Worm (Caenorhabditis elegans): ENCODE data around the gene C47A4.3.

Gene C47A4.3

DNA sequence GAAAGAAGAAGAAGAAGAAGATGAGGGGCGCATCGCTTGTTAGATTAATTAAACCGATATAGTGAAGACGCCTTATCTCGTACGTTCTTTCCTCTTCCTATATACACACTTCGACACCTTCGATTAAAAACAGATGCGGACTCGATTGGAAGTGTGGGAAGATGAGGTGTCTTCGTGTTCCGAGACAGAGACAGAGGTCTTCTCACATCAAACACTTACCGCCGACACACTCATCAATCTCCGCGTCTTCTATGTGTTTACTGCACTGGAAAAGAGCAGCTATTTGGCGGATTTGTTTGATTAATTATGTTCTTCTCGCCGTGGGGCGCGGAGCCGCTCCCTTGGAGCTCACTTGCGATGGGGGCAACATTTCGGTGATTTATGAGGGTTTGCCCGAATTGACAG is 42.8 kb downstream of the C47A4.3 start:
- peak in 1 of 2 experiments; percentile 53 for TF ChIP-seq ztf-11 (tag; optimal IDR thresholded peaks at IDR 0.05)
- TF ChIP-seq dsc-1 (tag; optimal IDR thresholded peaks at IDR 0.05) = peak; percentile 93
- peak; percentile 7 for TF ChIP-seq swsn-7 (tag; optimal IDR thresholded peaks at IDR 0.05)
- peak; percentile 6 for TF ChIP-seq pag-3 (tag; optimal IDR thresholded peaks at IDR 0.05; ENCODE audit: borderline replicate concordance, insufficient read depth)
- no peak for TF ChIP-seq alr-1 (tag; optimal IDR thresholded peaks at IDR 0.05; ENCODE audit: borderline replicate concordance)
- peak; percentile 68 for TF ChIP-seq nhr-71 (tag; optimal IDR thresholded peaks at IDR 0.05)
- TF ChIP-seq F16B12.6 (tag; optimal IDR thresholded peaks at IDR 0.05) = no peak
- TF ChIP-seq ceh-82 (tag; optimal IDR thresholded peaks at IDR 0.05) = no peak
- peak; percentile 17 for TF ChIP-seq mep-1 (tag; optimal IDR thresholded peaks at IDR 0.05)
- peak in 1 of 2 experiments; percentile 31 for TF ChIP-seq lsy-2 (tag; optimal IDR thresholded peaks at IDR 0.05)
- no peak for TF ChIP-seq vab-15 (tag; optimal IDR thresholded peaks at IDR 0.05)
- TF ChIP-seq elt-3 (tag; optimal IDR thresholded peaks at IDR 0.05) = no peak
- TF ChIP-seq nhr-85 (tag) = peak; percentile 74
- TF ChIP-seq mab-9 (GFP tag; IDR thresholded peaks at IDR 0.05) = peak; percentile 79
- peak; percentile 30 for TF ChIP-seq irx-1 (tag; optimal IDR thresholded peaks at IDR 0.05)
- no peak for TF ChIP-seq aha-1 (tag; optimal IDR thresholded peaks at IDR 0.05)
- peak; percentile 21 for TF ChIP-seq blmp-1 (tag; optimal IDR thresholded peaks at IDR 0.05)
- peak; percentile 59 for TF ChIP-seq fkh-4 (tag; optimal IDR thresholded peaks at IDR 0.05; ENCODE audit: borderline replicate concordance)
- TF ChIP-seq elt-2 (tag; optimal IDR thresholded peaks at IDR 0.05) = no peak
- TF ChIP-seq lin-39 (tag; optimal IDR thresholded peaks at IDR 0.05) = peak; percentile 83
- no peak for TF ChIP-seq egl-13 (tag; optimal IDR thresholded peaks at IDR 0.05)
- TF ChIP-seq nhr-19 (GFP tag; conservative IDR thresholded peaks at IDR 0.05) = 0 out of 2 replicates have a peak, but pooled peaks have one; percentile 17
- TF ChIP-seq unc-62 (GFP tag; optimal IDR thresholded peaks at IDR 0.05) = no peak
- TF ChIP-seq nhr-237 (tag; optimal IDR thresholded peaks at IDR 0.05) = no peak
- TF ChIP-seq lin-14 (GFP tag; optimal IDR thresholded peaks at IDR 0.05) = peak; percentile 86
- peak in 1 of 2 experiments; percentile 39 for TF ChIP-seq egl-27 (tag; optimal IDR thresholded peaks at IDR 0.05)
- no peak for TF ChIP-seq zag-1 (tag; optimal IDR thresholded peaks at IDR 0.05)
- TF ChIP-seq snu-23 (GFP tag; optimal IDR thresholded peaks at IDR 0.05) = peak; percentile 13
- TF ChIP-seq rnt-1 (tag; optimal IDR thresholded peaks at IDR 0.05) = peak; percentile 85
- TF ChIP-seq tbx-2 (tag; optimal IDR thresholded peaks at IDR 0.05) = peak; percentile 50

DNA sequence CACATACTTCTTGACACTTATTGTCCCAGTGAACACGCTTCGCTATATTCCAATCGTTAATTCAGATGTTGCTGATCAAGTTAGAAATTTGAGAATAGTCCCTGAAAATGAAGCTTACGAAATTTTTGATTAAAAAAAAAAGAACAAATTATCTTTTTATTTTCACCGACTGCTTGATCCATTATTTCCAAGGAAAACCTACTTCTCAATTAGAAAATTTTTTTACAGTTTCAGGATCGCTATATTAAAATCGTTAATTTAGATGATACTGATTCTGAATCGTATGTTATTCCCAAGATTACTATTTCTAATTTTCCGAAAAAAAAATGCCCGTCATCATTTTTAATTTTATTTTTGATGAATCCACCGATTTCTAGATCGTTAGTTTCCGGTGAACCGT is 43.5 kb downstream of the C47A4.3 start, which contains the start of gene T23G4.127:
Gene T23G4.127, minus strand, starts transcription at position 101 of the 400 bp plus-strand sequence.
- TF ChIP-seq lsy-2 (tag; optimal IDR thresholded peaks at IDR 0.05) (no peak), lin-39 (tag; optimal IDR thresholded peaks at IDR 0.05) (no peak), vab-15 (tag; optimal IDR thresholded peaks at IDR 0.05) (no peak), fos-1 (tag; optimal IDR thresholded peaks at IDR 0.05) (no peak), efl-3 (GFP tag; optimal IDR thresholded peaks at IDR 0.05) (no peak), pqm-1 (tag; optimal IDR thresholded peaks at IDR 0.05) (no peak), nhr-237 (tag; optimal IDR thresholded peaks at IDR 0.05) (no peak), F16B12.6 (tag; optimal IDR thresholded peaks at IDR 0.05) (no peak), nhr-85 (tag) (no peak), nhr-20 (tag; optimal IDR thresholded peaks at IDR 0.05) (no peak), unc-86 (tag; optimal IDR thresholded peaks at IDR 0.05) (no peak), sup-37 (GFP tag; optimal IDR thresholded peaks at IDR 0.05) (no peak), mdl-1 (tag; optimal IDR thresholded peaks at IDR 0.05) (no peak), lin-35 (GFP tag; optimal IDR thresholded peaks at IDR 0.05) (no peak), swsn-7 (tag; optimal IDR thresholded peaks at IDR 0.05) (no peak), nhr-19 (GFP tag; conservative IDR thresholded peaks at IDR 0.05) (no peak)

DNA sequence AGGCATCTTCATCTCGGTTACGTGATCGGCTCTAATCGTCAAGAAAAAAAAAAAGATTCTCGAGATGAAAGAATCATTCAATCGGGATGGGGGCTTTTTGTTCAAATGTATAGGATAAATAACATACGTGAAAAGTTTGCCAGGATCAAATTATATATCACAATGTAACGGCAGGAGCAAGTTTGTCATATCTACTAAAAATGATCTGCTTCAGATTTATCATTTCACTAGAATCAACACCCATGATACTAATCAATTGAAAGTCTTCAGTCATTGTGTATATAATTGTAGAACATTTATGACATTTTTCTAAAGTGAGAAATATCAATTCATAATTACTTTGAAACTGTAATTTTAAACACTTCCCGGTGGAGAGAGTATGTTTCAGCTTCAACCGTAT is 45.2 kb downstream of the C47A4.3 start:
- TF ChIP-seq snu-23 (GFP tag; optimal IDR thresholded peaks at IDR 0.05) = no peak
- no peak for TF ChIP-seq egl-27 (tag; optimal IDR thresholded peaks at IDR 0.05)
- peak; percentile 42 for TF ChIP-seq dsc-1 (tag; optimal IDR thresholded peaks at IDR 0.05)
- peak; percentile 45 for TF ChIP-seq rnt-1 (tag; optimal IDR thresholded peaks at IDR 0.05)

Data from whole organism, L1 larva.